Fruit fly (Drosophila melanogaster) whole organism, wandering third instar larva: ENCODE results near the gene CG9338.
A peak's percentile ranks its signal among the peaks of the same experiment; 100 is the strongest.

Experiments used
- HLH106 ChIP-seq: fragments of 200-800 bp; optimal IDR thresholded peaks from 3 replicates; lab custom pipeline; 2019; ENCODE audit warnings: missing biosample characterization, mild to moderate bottlenecking, missing genetic modification characterization, moderate library complexity
- Hr83 ChIP-seq: fragments of 200-300 bp; sonication (Bioruptor generic); optimal IDR thresholded peaks from 2 replicates; lab custom pipeline; 2016; ENCODE audit warnings: missing biosample characterization, mild to moderate bottlenecking, missing genetic modification characterization, moderate library complexity; ENCODE audit not compliant: poor library complexity, severe bottlenecking
- OdsH ChIP-seq: fragments of 200-800 bp; sonication (Bioruptor generic); optimal IDR thresholded peaks from 2 replicates; lab custom pipeline; 2016; ENCODE audit warnings: missing biosample characterization, mild to moderate bottlenecking, missing genetic modification characterization
- br ChIP-seq: fragments of 200-800 bp; sonication (Bioruptor generic); optimal IDR thresholded peaks from 2 replicates; lab custom pipeline; 2016; ENCODE audit warnings: missing biosample characterization, missing genetic modification characterization
- usp ChIP-seq: fragments of >200 bp; optimal IDR thresholded peaks from 2 replicates; lab custom pipeline; 2017; ENCODE audit warnings: missing biosample characterization, missing genetic modification characterization

- no peak for TF ChIP-seq Hr83
- peak; percentile 88 for TF ChIP-seq br (GFP tag; lab: Kevin White, UChicago)
- peak; percentile 94 for TF ChIP-seq HLH106 (tag; lab: Kevin White, UChicago)
- peak; percentile 87 for TF ChIP-seq OdsH
- no peak for TF ChIP-seq usp
Observed at dm6 chr2L:20864764-20865265, at the start of gene CG9338.
